Worm (Caenorhabditis elegans): ENCODE results near the gene moe-3.

The moe-3 gene

DNA sequence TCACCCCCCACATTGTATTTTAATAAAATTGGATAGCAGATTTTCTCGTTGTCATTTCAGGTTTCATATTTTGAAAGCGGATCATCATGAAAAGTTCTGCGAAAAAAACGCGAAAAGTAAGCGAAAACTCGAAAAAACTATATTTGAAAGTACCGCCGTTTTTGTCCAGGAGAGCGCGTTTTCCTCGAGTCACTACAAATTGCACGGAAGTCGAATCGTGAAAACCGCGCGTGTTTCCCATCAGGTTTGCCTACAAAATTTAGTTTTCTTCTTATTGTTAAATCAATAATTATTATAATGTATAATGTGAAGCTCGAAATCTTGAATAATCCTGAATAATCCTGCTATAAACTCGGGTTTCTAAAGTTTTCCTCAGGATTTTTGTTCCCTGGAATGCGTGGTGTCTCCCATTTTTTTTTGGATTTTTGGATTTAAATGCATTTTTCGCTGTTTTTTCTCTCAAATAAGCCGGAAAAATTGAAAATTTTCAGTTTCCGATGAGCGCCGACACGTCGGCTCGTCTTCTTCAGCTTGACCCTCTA is 34.2 kb upstream of the moe-3 start, which contains the start of gene btf-1 (continued):
- TF ChIP-seq hlh-6 (tag; optimal IDR thresholded peaks at IDR 0.05) (no peak), lin-11 (tag; optimal IDR thresholded peaks at IDR 0.05) (no peak), ceh-22 (tag; optimal IDR thresholded peaks at IDR 0.05) (no peak), npax-4 (tag; optimal IDR thresholded peaks at IDR 0.05) (peak; percentile 38), fax-1 (tag; optimal IDR thresholded peaks at IDR 0.05) (peak; percentile 86), ceh-6 (GFP tag; optimal IDR thresholded peaks at IDR 0.05) (no peak), hlh-13 (GFP tag; optimal IDR thresholded peaks at IDR 0.05) (no peak), unc-55 (GFP tag; optimal IDR thresholded peaks at IDR 0.05) (no peak), gmeb-2 (tag; optimal IDR thresholded peaks at IDR 0.05) (no peak), ceh-31 (tag; optimal IDR thresholded peaks at IDR 0.05) (peak; percentile 93), pha-4 (tag; optimal IDR thresholded peaks at IDR 0.05) (no peak), nfya-1 (tag; optimal IDR thresholded peaks at IDR 0.05) (peak; percentile 16), ceh-2 (tag; optimal IDR thresholded peaks at IDR 0.05) (peak; percentile 73), K09A11.1 (tag; optimal IDR thresholded peaks at IDR 0.05; ENCODE audit: insufficient read depth) (no peak), pqm-1 (tag; optimal IDR thresholded peaks at IDR 0.05) (peak; percentile 78), tbx-7 (tag; optimal IDR thresholded peaks at IDR 0.05) (peak; percentile 78), madf-2 (tag; optimal IDR thresholded peaks at IDR 0.05) (peak; percentile 35), sox-2 (GFP tag; IDR thresholded peaks at IDR 0.05) (no peak), hlh-30 (tag; optimal IDR thresholded peaks at IDR 0.05; ENCODE audit: insufficient read depth) (no peak), sdc-2 (tag; optimal IDR thresholded peaks at IDR 0.05) (no peak), K02D7.2 (tag; optimal IDR thresholded peaks at IDR 0.05) (no peak), sox-4 (tag; optimal IDR thresholded peaks at IDR 0.05) (no peak), dmd-4 (tag; optimal IDR thresholded peaks at IDR 0.05; ENCODE audit: borderline replicate concordance) (no peak), C08G9.2 (tag; optimal IDR thresholded peaks at IDR 0.05) (peak; percentile 82), pat-9 (tag; optimal IDR thresholded peaks at IDR 0.05) (peak; percentile 7)

DNA sequence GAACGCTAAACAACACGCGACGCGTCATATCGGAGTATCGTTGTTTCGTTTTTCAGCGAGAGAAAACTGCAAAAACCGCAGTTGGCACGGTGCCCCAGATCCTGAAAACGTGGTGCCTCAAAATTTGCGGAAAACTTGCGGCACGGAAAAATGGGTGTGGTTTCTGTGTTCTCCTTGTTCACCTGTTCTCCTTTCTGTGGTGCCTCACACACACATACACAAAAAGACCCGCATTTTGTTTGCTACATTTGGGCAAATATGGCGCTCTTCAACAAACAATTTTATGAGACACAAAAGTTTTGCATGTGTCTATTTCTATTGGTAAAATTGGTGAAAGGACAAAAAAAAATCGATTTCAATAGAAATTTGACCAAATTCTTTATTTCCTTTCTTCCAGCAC is 33.3 kb upstream of the moe-3 start:
- TF ChIP-seq syd-9 (tag; optimal IDR thresholded peaks at IDR 0.05): no peak
- peak; percentile 35 for TF ChIP-seq ceh-31 (tag; optimal IDR thresholded peaks at IDR 0.05)
- TF ChIP-seq tbx-2 (tag; optimal IDR thresholded peaks at IDR 0.05): peak; percentile 40

DNA sequence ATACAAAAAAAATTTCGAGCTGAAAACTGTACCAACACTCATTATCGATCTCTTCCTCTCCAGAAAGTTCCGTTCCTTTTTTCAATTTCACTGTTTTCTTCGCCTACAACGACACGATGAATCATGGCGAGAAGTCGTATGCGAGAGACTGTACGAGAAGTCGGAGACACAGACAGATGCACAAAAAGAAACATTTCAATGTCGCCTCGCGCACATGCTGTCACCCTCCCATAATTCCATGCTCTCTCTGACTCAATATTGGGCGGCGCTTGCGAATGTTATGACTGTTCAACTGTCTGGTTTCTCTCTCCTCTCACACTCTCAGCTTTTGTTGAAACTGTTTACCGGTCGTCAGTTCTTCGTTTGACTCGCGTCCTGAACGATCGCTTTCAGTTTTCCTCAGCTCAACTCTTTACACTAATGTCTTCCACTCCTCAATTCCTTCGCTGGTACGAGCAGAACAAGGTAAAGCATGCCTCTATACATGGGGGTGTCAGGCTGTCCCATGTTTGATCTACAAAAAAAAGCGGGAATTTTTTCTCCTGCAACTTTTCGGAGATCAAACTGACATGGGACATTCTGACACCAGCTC is 31.3 kb upstream of the moe-3 start:
- no peak for TF ChIP-seq Y22D7AL.16 (tag; optimal IDR thresholded peaks at IDR 0.05)
- TF ChIP-seq elt-4 (tag; optimal IDR thresholded peaks at IDR 0.05): no peak
- TF ChIP-seq pros-1 (tag; optimal IDR thresholded peaks at IDR 0.05): no peak
- TF ChIP-seq nhr-11 (tag; optimal IDR thresholded peaks at IDR 0.05): no peak
- no peak for TF ChIP-seq fax-1 (tag; optimal IDR thresholded peaks at IDR 0.05)
- no peak for TF ChIP-seq ahr-1 (tag; optimal IDR thresholded peaks at IDR 0.05)
- no peak for TF ChIP-seq C08G9.2 (tag; optimal IDR thresholded peaks at IDR 0.05)
- TF ChIP-seq ceh-30 (tag; optimal IDR thresholded peaks at IDR 0.05): no peak
- no peak for TF ChIP-seq ceh-22 (tag; optimal IDR thresholded peaks at IDR 0.05)
- TF ChIP-seq pag-3 (tag; optimal IDR thresholded peaks at IDR 0.05; ENCODE audit: borderline replicate concordance): no peak
- TF ChIP-seq dve-1 (tag; optimal IDR thresholded peaks at IDR 0.05): no peak
- TF ChIP-seq lim-6 (tag; optimal IDR thresholded peaks at IDR 0.05): no peak
- no peak for TF ChIP-seq rnt-1 (tag; optimal IDR thresholded peaks at IDR 0.05)
- no peak for TF ChIP-seq ztf-16 (tag; optimal IDR thresholded peaks at IDR 0.05)
- no peak for TF ChIP-seq F13H6.1 (tag; optimal IDR thresholded peaks at IDR 0.05)
- no peak for TF ChIP-seq fkh-10 (GFP tag; optimal IDR thresholded peaks at IDR 0.05)
- TF ChIP-seq pat-9 (tag; optimal IDR thresholded peaks at IDR 0.05): no peak
- TF ChIP-seq madf-2 (tag; optimal IDR thresholded peaks at IDR 0.05): no peak
- TF ChIP-seq ceh-48 (tag; optimal IDR thresholded peaks at IDR 0.05): no peak
- TF ChIP-seq ets-4 (tag; optimal IDR thresholded peaks at IDR 0.05): no peak
